Fruit fly (Drosophila melanogaster) whole organism, embryonic: Measurements from ENCODE around the gene Jhbp7.

Experiments used
- Dip2 ChIP-seq: fragments of 200-800 bp; sonication (Bioruptor generic); IDR thresholded peaks from 2 replicates; pipeline ENCODE4 v1.3.6; 2022; ENCODE audit warnings: missing biosample characterization, missing genetic modification characterization
- Meics ChIP-seq: fragments of 200-800 bp; sonication (Bioruptor generic); optimal IDR thresholded peaks from 2 replicates; lab custom pipeline; 2017; ENCODE audit warnings: missing biosample characterization, mild to moderate bottlenecking, missing genetic modification characterization
- Trl ChIP-seq, 3 experiments: fragments of >200 bp in 2 of 3; fragments of 200-800 bp in 1 of 3; sonication (Bioruptor generic) in 1 of 3; optimal IDR thresholded peaks; 2 replicates in 1 of 3; 3 replicates in 2 of 3; lab custom pipeline; 2016 to 2017; ENCODE audit warnings: missing biosample characterization in 1 of 3, missing genetic modification characterization in 1 of 3
- btn ChIP-seq: fragments of 200-800 bp; sonication (Bioruptor generic); optimal IDR thresholded peaks from 2 replicates; lab custom pipeline; 2016; ENCODE audit warnings: missing biosample characterization, missing genetic modification characterization
- dmrt99B ChIP-seq: fragments of 200-800 bp; sonication (Bioruptor generic); optimal IDR thresholded peaks from 2 replicates; lab custom pipeline; 2018; ENCODE audit warnings: missing biosample characterization, mild to moderate bottlenecking, missing genetic modification characterization, moderate library complexity
- fd3F ChIP-seq: fragments of 200-800 bp; sonication (Bioruptor generic); optimal IDR thresholded peaks from 2 replicates; lab custom pipeline; 2018; ENCODE audit warnings: missing biosample characterization, mild to moderate bottlenecking, missing genetic modification characterization, moderate library complexity
- gem ChIP-seq: fragments of 200-800 bp; sonication (Bioruptor generic); optimal IDR thresholded peaks from 2 replicates; lab custom pipeline; 2019; ENCODE audit warnings: missing biosample characterization, mild to moderate bottlenecking, missing genetic modification characterization, moderate library complexity
- jumu ChIP-seq: fragments of 200-800 bp; sonication (Bioruptor generic); optimal IDR thresholded peaks from 3 replicates; lab custom pipeline; 2016; ENCODE audit warnings: missing biosample characterization, missing genetic modification characterization
- pho ChIP-seq: fragments of 200-800 bp; sonication (Bioruptor generic); optimal IDR thresholded peaks from 2 replicates; lab custom pipeline; 2016; ENCODE audit warnings: missing biosample characterization, missing genetic modification characterization
- tll ChIP-seq, 2 experiments: fragments of 200-800 bp in 1 of 2; fragments of >200 bp in 1 of 2; sonication (Bioruptor generic) in 1 of 2; optimal IDR thresholded peaks; 2 replicates each; lab custom pipeline; 2017 to 2019; ENCODE audit warnings: missing biosample characterization in 2 of 2, missing genetic modification characterization in 2 of 2, mild to moderate bottlenecking in 1 of 2, moderate library complexity in 1 of 2

- TF ChIP-seq Dip2 (GFP tag; lab: Robert Waterston, UW), result no peak
- TF ChIP-seq tll (GFP tag; optimal IDR thresholded peaks at IDR 0.05; lab: Kevin White, UChicago), result no peak
- TF ChIP-seq Meics, result no peak
- no peak for TF ChIP-seq jumu (GFP tag; lab: Kevin White, UChicago)
- TF ChIP-seq fd3F (GFP tag; lab: Kevin White, UChicago), result no peak
- TF ChIP-seq btn (GFP tag; lab: Kevin White, UChicago), result no peak
- TF ChIP-seq Trl (optimal IDR thresholded peaks at IDR 0.05; lab: Kevin White, UChicago), result no peak
- no peak for TF ChIP-seq Trl (GFP tag; optimal IDR thresholded peaks at IDR 0.05; lab: Kevin White, UChicago)
- TF ChIP-seq pho (GFP tag; lab: Kevin White, UChicago), result no peak
- no peak for TF ChIP-seq dmrt99B (tag; lab: Kevin White, UChicago)
- TF ChIP-seq gem (tag; lab: Kevin White, UChicago), result no peak
Observed at dm6 chr3R:25236121-25236520, 1.3 kb upstream of the Jhbp7 start.
